Fruit fly (Drosophila melanogaster) whole organism, pupa: Measurements from ENCODE around the gene CG13671.
A peak's percentile ranks its signal among the peaks of the same experiment; 100 is the strongest.

Experiments used
- CG10348 ChIP-seq: fragments of 200-800 bp; sonication (Bioruptor generic); IDR thresholded peaks from 2 replicates; pipeline ENCODE4 v1.3.6; 2022; ENCODE audit warnings: missing biosample characterization, missing genetic modification characterization
- CG12605 ChIP-seq: fragments of 200-800 bp; sonication (Bioruptor generic); IDR thresholded peaks from 2 replicates; pipeline ENCODE4 v1.3.6; 2022; ENCODE audit warnings: missing biosample characterization, missing genetic modification characterization
- CG13204 ChIP-seq: fragments of 200-800 bp; sonication (Bioruptor generic); optimal IDR thresholded peaks from 2 replicates; lab custom pipeline; 2018; ENCODE audit warnings: missing biosample characterization, mild to moderate bottlenecking, missing genetic modification characterization, moderate library complexity
- CG14655 ChIP-seq: fragments of 200-800 bp; sonication (Bioruptor generic); optimal IDR thresholded peaks from 3 replicates; lab custom pipeline; 2017; ENCODE audit warnings: mild to moderate bottlenecking, missing biosample characterization, missing genetic modification reagents, missing genetic modification characterization
- CG17806 ChIP-seq: fragments of 200-800 bp; sonication (Bioruptor generic); optimal IDR thresholded peaks from 2 replicates; lab custom pipeline; 2018; ENCODE audit warnings: missing biosample characterization, mild to moderate bottlenecking, missing genetic modification characterization, moderate library complexity
- CG4496 ChIP-seq: fragments of 200-800 bp; sonication (Bioruptor generic); IDR thresholded peaks from 3 replicates; pipeline ENCODE4 v1.3.6; 2022; ENCODE audit warnings: missing biosample characterization, missing genetic modification characterization
- CG8301 ChIP-seq: fragments of 200-800 bp; sonication (Bioruptor generic); optimal IDR thresholded peaks from 2 replicates; lab custom pipeline; 2018; ENCODE audit warnings: missing biosample characterization, mild to moderate bottlenecking, missing genetic modification characterization
- CG9948 ChIP-seq: fragments of 200-800 bp; sonication (Bioruptor generic); optimal IDR thresholded peaks from 2 replicates; lab custom pipeline; 2018; ENCODE audit warnings: missing biosample characterization, mild to moderate bottlenecking, missing genetic modification characterization, moderate library complexity
- EcR ChIP-seq: fragments of 200-800 bp; sonication (Bioruptor generic); optimal IDR thresholded peaks from 3 replicates; lab custom pipeline; 2019; ENCODE audit warnings: missing biosample characterization, missing genetic modification characterization, mild to moderate bottlenecking, moderate library complexity, missing genetic modification reagents
- Ets98B ChIP-seq: fragments of 200-800 bp; sonication (Bioruptor generic); IDR thresholded peaks from 2 replicates; pipeline ENCODE4 v1.3.6; 2022; ENCODE audit warnings: missing biosample characterization, missing genetic modification characterization
- Pif1A ChIP-seq: fragments of 200-800 bp; sonication (Bioruptor generic); optimal IDR thresholded peaks from 3 replicates; lab custom pipeline; 2016; ENCODE audit warnings: missing biosample characterization, missing genetic modification characterization
- gl ChIP-seq: fragments of 200-800 bp; sonication (Bioruptor generic); optimal IDR thresholded peaks from 2 replicates; lab custom pipeline; 2018; ENCODE audit warnings: missing biosample characterization, mild to moderate bottlenecking, missing genetic modification characterization

dm6 chr3L:8295227-8295626, 4.6 kb upstream of the CG13671 start, which contains the start of gene CG7201:
- no peak for TF ChIP-seq CG13204 (GFP tag; lab: Kevin White, UChicago)
- TF ChIP-seq Ets98B (GFP tag; lab: Robert Waterston, UW): no peak
- no peak for TF ChIP-seq CG12605 (GFP tag; lab: Robert Waterston, UW)
- no peak for TF ChIP-seq Pif1A (GFP tag; lab: Kevin White, UChicago)
- TF ChIP-seq EcR: no peak
- no peak for TF ChIP-seq CG9948
- no peak for TF ChIP-seq CG10348 (GFP tag; lab: Robert Waterston, UW)
- TF ChIP-seq CG14655 (GFP tag; lab: Kevin White, UChicago): no peak
- TF ChIP-seq gl (tag; lab: Kevin White, UChicago): no peak
- TF ChIP-seq CG4496 (GFP tag; lab: Robert Waterston, UW): 0 out of 3 replicates have a peak, but pooled peaks have one; percentile 16
- TF ChIP-seq CG17806: no peak
- TF ChIP-seq CG8301 (tag; lab: Kevin White, UChicago): no peak
